Worm (Caenorhabditis elegans): ENCODE measurements around the gene hrpl-1.

DNA sequence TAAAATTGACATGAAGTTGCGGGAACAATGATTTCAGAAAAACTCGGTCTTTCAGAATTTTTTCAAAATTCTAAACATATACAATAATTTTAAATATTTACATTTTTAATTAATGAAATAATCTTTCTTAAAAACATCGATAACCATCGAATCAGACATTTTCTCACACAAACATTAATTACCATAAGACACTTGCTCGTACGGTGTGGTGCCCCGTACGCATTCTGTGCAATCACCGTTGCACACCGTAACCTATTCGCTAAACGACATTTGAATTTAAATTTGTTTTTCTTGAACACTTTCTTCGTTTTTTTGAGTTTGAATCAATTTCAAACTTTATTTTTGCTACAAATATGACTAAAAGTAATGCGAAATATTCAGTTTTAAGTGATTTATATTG is 25.3 kb downstream of the hrpl-1 start:
- TF ChIP-seq hlh-11 (tag; optimal IDR thresholded peaks at IDR 0.05) (no peak), ceh-82 (tag; optimal IDR thresholded peaks at IDR 0.05) (no peak), ZK546.5 (tag; optimal IDR thresholded peaks at IDR 0.05) (no peak), pha-4 (GFP tag; IDR thresholded peaks at IDR 0.05) (no peak), pha-4 (tag; optimal IDR thresholded peaks at IDR 0.05) (no peak), nhr-76 (tag; optimal IDR thresholded peaks at IDR 0.05) (no peak), nhr-6 (tag; optimal IDR thresholded peaks at IDR 0.05) (no peak), dmd-9 (GFP tag; IDR thresholded peaks at IDR 0.05) (no peak), ama-1 (optimal IDR thresholded peaks at IDR 0.05) (no peak), zip-11 (GFP tag; IDR thresholded peaks at IDR 0.05) (no peak), skn-1 (tag; optimal IDR thresholded peaks at IDR 0.05) (no peak), jun-1 (tag; optimal IDR thresholded peaks at IDR 0.05) (no peak), tag-97 (GFP tag; IDR thresholded peaks at IDR 0.05) (no peak), fos-1 (tag; optimal IDR thresholded peaks at IDR 0.05) (no peak)
